Worm (Caenorhabditis elegans) whole organism, L3 larva: ENCODE results near the gene Y42H9B.3.

ENCODE experiments used
- R02D3.7 ChIP-seq: fragments of 150-350 bp; optimal IDR thresholded peaks from 2 replicates; lab custom pipeline; 2014; ENCODE audit warnings: missing biosample characterization, missing genetic modification characterization
- ZK546.5 ChIP-seq: sonication (generic microtip); optimal IDR thresholded peaks from 2 replicates; lab custom pipeline; 2017; ENCODE audit warnings: missing biosample characterization, missing genetic modification characterization
- aly-2 ChIP-seq: fragments of 150-350 bp; optimal IDR thresholded peaks from 2 replicates; lab custom pipeline; 2014; ENCODE audit warnings: missing biosample characterization, missing genetic modification characterization
- ama-1 ChIP-seq: fragments of 150-350 bp; optimal IDR thresholded peaks from 2 replicates; lab custom pipeline; 2018
- ceh-16 ChIP-seq: sonication (generic microtip); optimal IDR thresholded peaks from 2 replicates; lab custom pipeline; 2017; ENCODE audit warnings: missing biosample characterization, missing genetic modification characterization
- ceh-28 ChIP-seq: fragments of 150-350 bp; optimal IDR thresholded peaks from 2 replicates; lab custom pipeline; 2014; ENCODE audit warnings: missing biosample characterization, missing genetic modification reagents, missing genetic modification characterization
- ceh-82 ChIP-seq: fragments of 150-350 bp; optimal IDR thresholded peaks from 2 replicates; lab custom pipeline; 2014; ENCODE audit warnings: missing biosample characterization, missing genetic modification characterization
- ceh-9 ChIP-seq: sonication (generic microtip); optimal IDR thresholded peaks from 2 replicates; lab custom pipeline; 2018; ENCODE audit warnings: missing biosample characterization, missing genetic modification characterization
- daf-12 ChIP-seq: fragments of 150-350 bp; optimal IDR thresholded peaks from 2 replicates; lab custom pipeline; 2014; ENCODE audit warnings: missing biosample characterization, missing genetic modification reagents, missing genetic modification characterization
- egl-27 ChIP-seq: sonication (generic microtip); optimal IDR thresholded peaks from 4 replicates; lab custom pipeline; 2017; ENCODE audit warnings: missing biosample characterization, missing genetic modification reagents, missing genetic modification characterization
- egl-5 ChIP-seq: fragments of 150-350 bp; optimal IDR thresholded peaks from 2 replicates; lab custom pipeline; 2017; ENCODE audit warnings: missing biosample characterization, missing genetic modification reagents, missing genetic modification characterization, inconsistent platforms
- elt-1 ChIP-seq: fragments of 150-350 bp; optimal IDR thresholded peaks from 2 replicates; lab custom pipeline; 2014; ENCODE audit warnings: missing biosample characterization, missing genetic modification characterization
- elt-2 ChIP-seq: sonication (generic microtip); optimal IDR thresholded peaks from 2 replicates; lab custom pipeline; 2016; ENCODE audit warnings: missing genetic modification reagents, mild to moderate bottlenecking, missing genetic modification characterization, missing compliant biosample characterization
- elt-3 ChIP-seq, 3 experiments: fragments of 150-350 bp in 1 of 3; sonication (generic microtip) in 2 of 3; optimal IDR thresholded peaks; 2 replicates in 2 of 3; 4 replicates in 1 of 3; lab custom pipeline; 2014 to 2017; ENCODE audit warnings: missing biosample characterization in 3 of 3, missing genetic modification characterization in 3 of 3
- eor-1 ChIP-seq, 2 experiments: fragments of 150-350 bp; optimal IDR thresholded peaks; 2 replicates each; lab custom pipeline; 2014 to 2018; ENCODE audit warnings: missing biosample characterization in 2 of 2, missing genetic modification characterization in 2 of 2
- fkh-10 ChIP-seq: sonication (generic microtip); optimal IDR thresholded peaks from 2 replicates; lab custom pipeline; 2017; ENCODE audit warnings: missing biosample characterization, missing genetic modification reagents, missing genetic modification characterization
- fkh-2 ChIP-seq: fragments of 150-350 bp; optimal IDR thresholded peaks from 2 replicates; lab custom pipeline; 2014; ENCODE audit warnings: missing biosample characterization, missing genetic modification reagents, missing genetic modification characterization
- fos-1 ChIP-seq: fragments of 150-350 bp; optimal IDR thresholded peaks from 2 replicates; lab custom pipeline; 2014; ENCODE audit warnings: missing biosample characterization, missing genetic modification characterization
- hmg-11 ChIP-seq: sonication (generic microtip); optimal IDR thresholded peaks from 2 replicates; lab custom pipeline; 2016; ENCODE audit warnings: missing genetic modification characterization, missing compliant biosample characterization
- jun-1 ChIP-seq: fragments of 150-350 bp; optimal IDR thresholded peaks from 2 replicates; lab custom pipeline; 2014; ENCODE audit warnings: missing biosample characterization, missing genetic modification reagents, missing genetic modification characterization
- lin-15B ChIP-seq: fragments of 150-350 bp; optimal IDR thresholded peaks from 2 replicates; lab custom pipeline; 2014; ENCODE audit warnings: missing biosample characterization, missing genetic modification characterization
- lin-39 ChIP-seq: fragments of 150-350 bp; optimal IDR thresholded peaks from 2 replicates; lab custom pipeline; 2018; ENCODE audit warnings: missing biosample characterization, missing genetic modification reagents, missing genetic modification characterization
- lsy-12 ChIP-seq: sonication (generic microtip); optimal IDR thresholded peaks from 2 replicates; lab custom pipeline; 2016; ENCODE audit warnings: mild to moderate bottlenecking, missing genetic modification characterization, missing compliant biosample characterization
- mdl-1 ChIP-seq: fragments of 150-350 bp; optimal IDR thresholded peaks from 2 replicates; lab custom pipeline; 2014; ENCODE audit warnings: missing biosample characterization, missing genetic modification characterization
- mml-1 ChIP-seq: fragments of 150-350 bp; sonication (generic microtip); optimal IDR thresholded peaks from 3 replicates; lab custom pipeline; 2014; ENCODE audit warnings: missing biosample characterization, missing genetic modification characterization
- nfya-1 ChIP-seq: sonication (generic microtip); optimal IDR thresholded peaks from 2 replicates; lab custom pipeline; 2017; ENCODE audit warnings: missing genetic modification characterization, mild to moderate bottlenecking, missing compliant biosample characterization, antibody characterized with exemption, moderate library complexity; ENCODE audit not compliant: insufficient read depth
- nhr-11 ChIP-seq: fragments of 150-350 bp; optimal IDR thresholded peaks from 2 replicates; lab custom pipeline; 2014; ENCODE audit warnings: missing biosample characterization, missing genetic modification characterization
- nhr-12 ChIP-seq: fragments of 150-350 bp; optimal IDR thresholded peaks from 2 replicates; lab custom pipeline; 2014; ENCODE audit warnings: missing biosample characterization, missing genetic modification characterization
- nhr-23 ChIP-seq: fragments of 150-350 bp; optimal IDR thresholded peaks from 2 replicates; lab custom pipeline; 2014; ENCODE audit warnings: missing biosample characterization, missing genetic modification reagents, missing genetic modification characterization
- nhr-237 ChIP-seq: fragments of 150-350 bp; optimal IDR thresholded peaks from 2 replicates; lab custom pipeline; 2014; ENCODE audit warnings: missing biosample characterization, missing genetic modification characterization
- nhr-25 ChIP-seq: sonication (generic microtip); optimal IDR thresholded peaks from 2 replicates; lab custom pipeline; 2017; ENCODE audit warnings: missing biosample characterization, missing genetic modification characterization
- nhr-43 ChIP-seq: sonication (generic microtip); optimal IDR thresholded peaks from 2 replicates; lab custom pipeline; 2016; ENCODE audit warnings: mild to moderate bottlenecking, missing genetic modification characterization, missing compliant biosample characterization; ENCODE audit not compliant: poor library complexity, severe bottlenecking
- nhr-67 ChIP-seq: fragments of 150-350 bp; optimal IDR thresholded peaks from 2 replicates; lab custom pipeline; 2014; ENCODE audit warnings: missing biosample characterization, missing genetic modification characterization
- nhr-76 ChIP-seq: fragments of 150-350 bp; sonication (generic microtip); optimal IDR thresholded peaks from 5 replicates; lab custom pipeline; 2014; ENCODE audit warnings: missing biosample characterization, missing genetic modification characterization
- nhr-77 ChIP-seq: fragments of 150-350 bp; optimal IDR thresholded peaks from 2 replicates; lab custom pipeline; 2014; ENCODE audit warnings: missing biosample characterization, missing genetic modification characterization
- pha-4 ChIP-seq: fragments of 150-350 bp; optimal IDR thresholded peaks from 2 replicates; lab custom pipeline; 2014; ENCODE audit warnings: missing biosample characterization, missing genetic modification reagents, missing genetic modification characterization
- pqm-1 ChIP-seq: fragments of 150-350 bp; optimal IDR thresholded peaks from 2 replicates; lab custom pipeline; 2017; ENCODE audit warnings: missing biosample characterization, missing genetic modification characterization, inconsistent platforms
- sea-2 ChIP-seq: fragments of 150-350 bp; sonication (generic microtip); optimal IDR thresholded peaks from 4 replicates; lab custom pipeline; 2014; ENCODE audit warnings: missing biosample characterization, missing genetic modification reagents, missing genetic modification characterization
- skn-1 ChIP-seq: fragments of 150-350 bp; optimal IDR thresholded peaks from 2 replicates; lab custom pipeline; 2014; ENCODE audit warnings: missing biosample characterization, missing genetic modification characterization
- snpc-4 ChIP-seq: fragments of 150-350 bp; optimal IDR thresholded peaks from 2 replicates; lab custom pipeline; 2014; ENCODE audit warnings: missing biosample characterization, missing genetic modification characterization
- tbx-2 ChIP-seq: sonication (generic microtip); optimal IDR thresholded peaks from 2 replicates; lab custom pipeline; 2016; ENCODE audit warnings: mild to moderate bottlenecking, missing genetic modification characterization, missing compliant biosample characterization
- unc-39 ChIP-seq: sonication (generic microtip); optimal IDR thresholded peaks from 4 replicates; lab custom pipeline; 2017; ENCODE audit warnings: missing biosample characterization, missing genetic modification characterization
- unc-62 ChIP-seq: fragments of 150-350 bp; sonication (generic microtip); optimal IDR thresholded peaks from 4 replicates; lab custom pipeline; 2014; ENCODE audit warnings: missing biosample characterization, missing genetic modification reagents, missing genetic modification characterization
- zag-1 ChIP-seq: fragments of 150-350 bp; optimal IDR thresholded peaks from 2 replicates; lab custom pipeline; 2014; ENCODE audit warnings: missing biosample characterization, missing genetic modification characterization
- ztf-11 ChIP-seq: fragments of 150-350 bp; optimal IDR thresholded peaks from 2 replicates; lab custom pipeline; 2014; ENCODE audit warnings: missing biosample characterization, missing genetic modification characterization

Gene Y42H9B.3

DNA sequence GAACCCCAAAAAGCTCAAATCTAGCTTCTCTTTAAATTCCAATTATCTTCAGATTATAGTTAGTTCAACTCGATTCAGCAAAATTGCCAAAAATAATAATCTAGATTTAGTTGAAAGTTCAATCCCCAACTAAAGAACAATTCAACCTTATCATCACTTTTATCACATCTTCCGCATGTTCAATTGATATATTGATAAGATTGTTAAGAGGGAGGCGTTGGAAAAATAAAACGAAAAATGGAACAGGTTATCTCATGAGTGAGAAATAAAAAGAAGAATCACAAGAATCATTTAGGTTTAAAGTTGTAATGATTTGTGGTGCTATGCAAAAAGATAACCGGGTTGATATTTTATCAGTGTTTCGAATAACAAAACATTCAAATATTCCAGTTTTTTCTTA lies 26.5 kb downstream of the Y42H9B.3 start:
- TF ChIP-seq eor-1 (tag; optimal IDR thresholded peaks at IDR 0.05; lab: Kevin White, UChicago) = no peak
- no peak for TF ChIP-seq pha-4
- TF ChIP-seq elt-3 (tag; optimal IDR thresholded peaks at IDR 0.05; lab: Kevin White, UChicago) = peak; percentile 79 to 98 (median 92)
- peak; percentile 40 for TF ChIP-seq elt-2
- no peak for TF ChIP-seq nhr-67 (tag; lab: Kevin White, UChicago)
- peak; percentile 23 for TF ChIP-seq nhr-25 (tag; lab: Kevin White, UChicago)
- no peak for TF ChIP-seq nhr-12 (tag; lab: Kevin White, UChicago)
- TF ChIP-seq nhr-23 (tag; lab: Kevin White, UChicago) = peak; percentile 64
- TF ChIP-seq, all 47 proteins: peak for 4

DNA sequence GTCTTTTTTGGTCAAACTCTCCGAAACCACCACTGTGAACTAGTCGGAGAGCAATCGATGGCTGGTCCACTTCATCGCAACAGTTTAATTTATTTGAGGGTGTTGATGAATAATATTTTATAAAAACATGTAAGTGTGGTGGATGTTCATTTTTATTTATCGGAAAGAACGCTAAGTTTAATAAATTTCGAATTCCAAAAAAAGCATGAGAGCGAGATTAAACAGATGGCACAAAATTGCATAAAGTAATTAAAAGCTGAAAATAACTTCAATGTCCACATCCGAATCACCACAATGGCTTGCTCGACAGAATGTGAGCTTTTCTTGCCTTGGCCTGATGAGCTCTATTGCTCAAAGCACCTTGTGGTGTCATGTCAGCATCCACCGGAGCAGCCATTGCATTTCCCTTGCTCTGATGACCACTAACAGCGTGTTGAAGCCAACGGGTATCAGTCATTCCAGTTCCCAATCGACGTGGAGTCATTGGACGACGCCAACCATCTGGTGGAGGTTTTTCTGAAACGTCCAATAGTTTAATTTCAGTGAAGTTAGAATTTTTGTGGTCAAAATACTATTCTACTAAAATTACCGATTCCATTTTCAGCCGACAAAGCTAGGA lies 28.4 kb downstream of the Y42H9B.3 start:
- TF ChIP-seq ztf-11 (tag; lab: Kevin White, UChicago) (no peak), tbx-2 (tag; lab: Kevin White, UChicago) (peak; percentile 19), egl-5 (tag; lab: Kevin White, UChicago) (no peak), mml-1 (tag; lab: Kevin White, UChicago) (no peak), nhr-23 (tag; lab: Kevin White, UChicago) (no peak), ama-1 (lab: Kevin White, UChicago) (peak; percentile 41), fos-1 (tag; lab: Kevin White, UChicago) (no peak), ceh-82 (tag; lab: Kevin White, UChicago) (no peak), nhr-76 (tag; lab: Kevin White, UChicago) (no peak), daf-12 (tag; lab: Kevin White, UChicago) (no peak), R02D3.7 (tag; lab: Kevin White, UChicago) (no peak), ceh-9 (tag; lab: Kevin White, UChicago) (no peak), lsy-12 (peak; percentile 68), sea-2 (GFP tag; lab: Kevin White, UChicago) (no peak), egl-27 (tag; lab: Kevin White, UChicago) (no peak), snpc-4 (no peak), nhr-11 (tag; lab: Kevin White, UChicago) (no peak), lin-39 (tag; lab: Kevin White, UChicago) (no peak), unc-39 (no peak), nhr-43 (tag; lab: Kevin White, UChicago) (peak; percentile 58), unc-62 (no peak), jun-1 (tag; lab: Kevin White, UChicago) (no peak), fkh-10 (GFP tag; lab: Kevin White, UChicago) (no peak), pqm-1 (tag; lab: Kevin White, UChicago) (no peak), ceh-28 (tag; lab: Kevin White, UChicago) (no peak), aly-2 (no peak), elt-3 (tag; optimal IDR thresholded peaks at IDR 0.05; lab: Kevin White, UChicago) (no peak), nhr-77 (tag; lab: Kevin White, UChicago) (no peak), skn-1 (tag; lab: Kevin White, UChicago) (no peak), elt-1 (tag; lab: Kevin White, UChicago) (no peak), ceh-16 (tag; lab: Kevin White, UChicago) (no peak), ZK546.5 (tag; lab: Kevin White, UChicago) (no peak), nhr-12 (tag; lab: Kevin White, UChicago) (no peak), nhr-25 (tag; lab: Kevin White, UChicago) (no peak), nhr-67 (tag; lab: Kevin White, UChicago) (no peak), lin-15B (tag; lab: Kevin White, UChicago) (no peak), nfya-1 (tag; lab: Kevin White, UChicago) (no peak), eor-1 (tag; optimal IDR thresholded peaks at IDR 0.05; lab: Kevin White, UChicago) (no peak), zag-1 (tag; lab: Kevin White, UChicago) (no peak), nhr-237 (tag; lab: Kevin White, UChicago) (no peak), mdl-1 (tag; lab: Kevin White, UChicago) (no peak), hmg-11 (tag; lab: Kevin White, UChicago) (peak; percentile 22), pha-4 (no peak), fkh-2 (tag; lab: Kevin White, UChicago) (no peak), elt-2 (peak; percentile 3)
